Worm (Caenorhabditis elegans): ENCODE results near the gene chc-1.

DNA sequence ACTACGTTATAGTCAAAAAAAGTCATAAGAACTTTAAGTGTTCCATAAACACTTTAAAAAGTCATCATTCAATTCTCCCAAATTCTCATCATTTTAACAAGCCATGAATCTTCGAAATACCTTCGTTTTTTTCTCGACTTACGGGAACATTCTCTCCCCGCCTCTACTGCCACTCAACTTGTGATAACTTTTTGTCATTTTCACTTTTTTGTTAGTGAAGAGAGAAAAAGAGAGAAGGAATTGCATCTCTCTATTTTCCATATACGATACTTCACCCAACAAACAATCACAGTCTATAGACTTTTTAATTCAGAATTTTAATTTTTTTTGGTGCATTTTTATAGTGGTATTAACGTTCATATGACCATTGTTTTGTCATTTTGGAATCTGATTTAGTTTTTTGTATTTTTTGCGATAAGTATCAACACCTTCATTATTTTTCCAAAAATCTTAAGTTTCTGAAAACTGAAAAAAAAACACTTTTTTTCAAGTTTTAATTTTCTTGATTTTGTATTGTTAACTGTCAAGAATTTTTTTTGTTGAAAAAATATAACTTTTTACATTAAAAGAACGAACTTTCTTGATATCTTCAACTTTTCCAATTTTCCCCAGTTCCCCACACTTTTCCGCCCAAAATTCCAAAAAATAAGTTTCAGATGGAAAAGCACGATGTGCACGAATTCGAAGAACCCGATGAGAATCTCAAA, 35.0 kb downstream of the chc-1 start, which contains the start of gene Y70G10A.3:
- no peak for TF ChIP-seq lin-39 (tag; optimal IDR thresholded peaks at IDR 0.05)
- no peak for TF ChIP-seq mxl-3 (GFP tag; optimal IDR thresholded peaks at IDR 0.05)
- TF ChIP-seq F10B5.3 (tag; optimal IDR thresholded peaks at IDR 0.05): no peak
- no peak for TF ChIP-seq lim-7 (GFP tag; IDR thresholded peaks at IDR 0.05)
- no peak for TF ChIP-seq rbr-2 (tag; optimal IDR thresholded peaks at IDR 0.05)
- TF ChIP-seq aly-2 (tag; optimal IDR thresholded peaks at IDR 0.05): no peak
- TF ChIP-seq lsy-2 (tag; optimal IDR thresholded peaks at IDR 0.05): no peak
- no peak for TF ChIP-seq cey-2 (tag; optimal IDR thresholded peaks at IDR 0.05; ENCODE audit: borderline replicate concordance, insufficient read depth)
- no peak for TF ChIP-seq ZK546.5 (tag; optimal IDR thresholded peaks at IDR 0.05)
- no peak for TF ChIP-seq F49E8.2 (tag; optimal IDR thresholded peaks at IDR 0.05; ENCODE audit: borderline replicate concordance)
- TF ChIP-seq nhr-237 (tag; optimal IDR thresholded peaks at IDR 0.05): no peak
